Worm (Caenorhabditis elegans) whole organism, L4 larva: ENCODE measurements around the gene srh-100.
A peak's percentile ranks its signal among the peaks of the same experiment; 100 is the strongest.

Experiments
- ZK546.5 ChIP-seq, 2 experiments: sonication (generic microtip); optimal IDR thresholded peaks; 2 replicates each; lab custom pipeline; 2017; ENCODE audit warnings: missing biosample characterization in 2 of 2, missing genetic modification characterization in 2 of 2
- ama-1 ChIP-seq: fragments of 150-350 bp; optimal IDR thresholded peaks from 2 replicates; lab custom pipeline; 2014; ENCODE audit warnings: inconsistent platforms, mixed read lengths
- daf-12 ChIP-seq: fragments of 150-350 bp; optimal IDR thresholded peaks from 2 replicates; lab custom pipeline; 2014; ENCODE audit warnings: missing biosample characterization, missing genetic modification reagents, missing genetic modification characterization
- egl-27 ChIP-seq: sonication (generic microtip); optimal IDR thresholded peaks from 3 replicates; lab custom pipeline; 2017; ENCODE audit warnings: missing biosample characterization, missing genetic modification reagents, missing genetic modification characterization
- fkh-10 ChIP-seq: fragments of 150-350 bp; optimal IDR thresholded peaks from 2 replicates; lab custom pipeline; 2014; ENCODE audit warnings: missing biosample characterization, missing genetic modification reagents, missing genetic modification characterization
- lir-3 ChIP-seq: sonication (generic microtip); optimal IDR thresholded peaks from 2 replicates; lab custom pipeline; 2016; ENCODE audit warnings: mild to moderate bottlenecking, missing genetic modification characterization, missing compliant biosample characterization
- mdl-1 ChIP-seq, 2 experiments: fragments of 150-350 bp in 1 of 2; sonication (generic microtip) in 1 of 2; optimal IDR thresholded peaks; 2 replicates each; lab custom pipeline; 2014 to 2017; ENCODE audit warnings: missing biosample characterization in 2 of 2, missing genetic modification characterization in 2 of 2
- nhr-25 ChIP-seq: sonication (generic microtip); optimal IDR thresholded peaks from 2 replicates; lab custom pipeline; 2017; ENCODE audit warnings: missing genetic modification characterization, mild to moderate bottlenecking, missing compliant biosample characterization, antibody characterized with exemption, moderate library complexity, borderline replicate concordance; ENCODE audit not compliant: insufficient read depth
- nhr-77 ChIP-seq: fragments of 150-350 bp; optimal IDR thresholded peaks from 2 replicates; lab custom pipeline; 2014; ENCODE audit warnings: missing biosample characterization, missing genetic modification characterization
- snpc-4 ChIP-seq: fragments of 150-350 bp; optimal IDR thresholded peaks from 2 replicates; lab custom pipeline; 2014; ENCODE audit warnings: missing biosample characterization, missing genetic modification characterization
- unc-130 ChIP-seq: sonication (generic microtip); optimal IDR thresholded peaks from 2 replicates; lab custom pipeline; 2016; ENCODE audit warnings: missing genetic modification reagents, missing genetic modification characterization, missing compliant biosample characterization
- unc-62 ChIP-seq, 3 experiments: fragments of 150-350 bp in 1 of 3; sonication (generic microtip); optimal IDR thresholded peaks in 2 of 3; peaks in 1 of 3; 1 replicate in 1 of 3; 2 replicates in 2 of 3; lab custom pipeline; 2014 to 2017; ENCODE audit warnings: missing biosample characterization in 3 of 3, missing genetic modification characterization in 3 of 3, missing genetic modification reagents in 3 of 3, missing genotype in 1 of 3

ce11 chrII:3678978-3679377 is 35.5 kb downstream of the srh-100 start:
- no peak for TF ChIP-seq fkh-10 (GFP tag; lab: Kevin White, UChicago)
- TF ChIP-seq daf-12 (tag; lab: Kevin White, UChicago) = no peak
- TF ChIP-seq ZK546.5 (tag; optimal IDR thresholded peaks at IDR 0.05; lab: Kevin White, UChicago) = no peak
- TF ChIP-seq lir-3 (tag; lab: Kevin White, UChicago) = no peak
- no peak for TF ChIP-seq snpc-4
- TF ChIP-seq egl-27 (tag; lab: Kevin White, UChicago) = no peak
- TF ChIP-seq mdl-1 (tag; optimal IDR thresholded peaks at IDR 0.05; lab: Kevin White, UChicago) = no peak
- peak in 1 of 2 experiments; percentile 92 for TF ChIP-seq unc-62 (GFP tag; optimal IDR thresholded peaks at IDR 0.05 in 1 of 2; lab: Kevin White, UChicago)
- no peak for TF ChIP-seq unc-62 (tag; optimal IDR thresholded peaks at IDR 0.05; lab: Kevin White, UChicago)
- no peak for TF ChIP-seq nhr-25 (tag; lab: Kevin White, UChicago)
- TF ChIP-seq nhr-77 (tag; lab: Kevin White, UChicago) = no peak
- TF ChIP-seq unc-130 (GFP tag; lab: Kevin White, UChicago) = no peak
- no peak for TF ChIP-seq ama-1 (lab: Kevin White, UChicago)
